Worm (Caenorhabditis elegans): ENCODE results near the gene F54D12.7.

- TF ChIP-seq ama-1 (optimal IDR thresholded peaks at IDR 0.05) (no peak), tra-4 (tag; optimal IDR thresholded peaks at IDR 0.05) (no peak), ceh-36 (tag; optimal IDR thresholded peaks at IDR 0.05) (no peak), ceh-13 (GFP tag; optimal IDR thresholded peaks at IDR 0.05) (no peak), flt-1 (GFP tag; IDR thresholded peaks at IDR 0.05) (no peak), B0310.2 (tag; optimal IDR thresholded peaks at IDR 0.05) (no peak), tbx-37 (GFP tag; conservative IDR thresholded peaks at IDR 0.05) (no peak), tbx-11 (GFP tag; IDR thresholded peaks at IDR 0.05) (no peak), ets-7 (tag; optimal IDR thresholded peaks at IDR 0.05) (no peak), scrt-1 (GFP tag; IDR thresholded peaks at IDR 0.05) (no peak)
Observed at ce11 chrII:1369322-1369721, 15.9 kb downstream of the F54D12.7 start.
